Worm (Caenorhabditis elegans) whole organism, L3 larva: ENCODE measurements around the gene clp-10.

ENCODE experiments used
- ama-1 ChIP-seq: fragments of 150-350 bp; optimal IDR thresholded peaks from 2 replicates; lab custom pipeline; 2018
- ceh-9 ChIP-seq: sonication (generic microtip); optimal IDR thresholded peaks from 2 replicates; lab custom pipeline; 2018; ENCODE audit warnings: missing biosample characterization, missing genetic modification characterization
- daf-12 ChIP-seq: fragments of 150-350 bp; optimal IDR thresholded peaks from 2 replicates; lab custom pipeline; 2014; ENCODE audit warnings: missing biosample characterization, missing genetic modification reagents, missing genetic modification characterization
- lin-39 ChIP-seq: fragments of 150-350 bp; optimal IDR thresholded peaks from 2 replicates; lab custom pipeline; 2018; ENCODE audit warnings: missing biosample characterization, missing genetic modification reagents, missing genetic modification characterization
- nhr-12 ChIP-seq: fragments of 150-350 bp; optimal IDR thresholded peaks from 2 replicates; lab custom pipeline; 2014; ENCODE audit warnings: missing biosample characterization, missing genetic modification characterization
- nhr-237 ChIP-seq: fragments of 150-350 bp; optimal IDR thresholded peaks from 2 replicates; lab custom pipeline; 2014; ENCODE audit warnings: missing biosample characterization, missing genetic modification characterization
- nhr-76 ChIP-seq: fragments of 150-350 bp; sonication (generic microtip); optimal IDR thresholded peaks from 5 replicates; lab custom pipeline; 2014; ENCODE audit warnings: missing biosample characterization, missing genetic modification characterization
- pha-4 ChIP-seq: fragments of 150-350 bp; optimal IDR thresholded peaks from 2 replicates; lab custom pipeline; 2014; ENCODE audit warnings: missing biosample characterization, missing genetic modification reagents, missing genetic modification characterization
- pqm-1 ChIP-seq: fragments of 150-350 bp; optimal IDR thresholded peaks from 2 replicates; lab custom pipeline; 2017; ENCODE audit warnings: missing biosample characterization, missing genetic modification characterization, inconsistent platforms
- unc-39 ChIP-seq: sonication (generic microtip); optimal IDR thresholded peaks from 4 replicates; lab custom pipeline; 2017; ENCODE audit warnings: missing biosample characterization, missing genetic modification characterization
- unc-62 ChIP-seq: fragments of 150-350 bp; sonication (generic microtip); optimal IDR thresholded peaks from 4 replicates; lab custom pipeline; 2014; ENCODE audit warnings: missing biosample characterization, missing genetic modification reagents, missing genetic modification characterization
- ztf-11 ChIP-seq: fragments of 150-350 bp; optimal IDR thresholded peaks from 2 replicates; lab custom pipeline; 2014; ENCODE audit warnings: missing biosample characterization, missing genetic modification characterization

DNA sequence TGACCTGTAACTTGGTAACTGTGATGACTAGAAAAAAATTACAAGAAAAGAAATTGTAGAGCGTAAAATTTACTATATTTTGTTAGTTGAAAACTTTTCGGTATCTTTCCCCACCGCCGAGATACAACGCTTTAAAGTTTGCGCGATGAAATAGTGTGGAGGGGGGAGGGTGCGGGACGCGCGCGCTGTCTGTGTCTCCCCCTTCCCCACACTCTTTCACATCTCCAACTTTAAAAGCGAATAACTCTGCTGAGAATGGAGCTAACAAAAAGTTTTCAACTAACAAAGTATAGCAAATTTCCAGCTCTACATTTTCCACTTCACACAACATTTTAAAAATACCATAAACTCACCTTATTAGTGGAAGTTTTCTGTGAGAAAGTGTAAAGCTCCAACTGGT is 20.5 kb downstream of the clp-10 start:
- TF ChIP-seq ama-1 (lab: Kevin White, UChicago) (no peak), nhr-237 (tag; lab: Kevin White, UChicago) (no peak), pqm-1 (tag; lab: Kevin White, UChicago) (no peak), pha-4 (tag; lab: Kevin White, UChicago) (no peak), lin-39 (tag; lab: Kevin White, UChicago) (no peak), unc-62 (no peak), nhr-12 (tag; lab: Kevin White, UChicago) (no peak), ceh-9 (no peak), ztf-11 (tag; lab: Kevin White, UChicago) (no peak), daf-12 (tag; lab: Kevin White, UChicago) (no peak), unc-39 (tag; lab: Kevin White, UChicago) (no peak), nhr-76 (no peak)
